Worm (Caenorhabditis elegans) whole organism, L1 larva: ENCODE results near the gene math-13.

Source experiments
- aha-1 ChIP-seq: fragments of 150-350 bp; optimal IDR thresholded peaks from 2 replicates; lab custom pipeline; 2014; ENCODE audit warnings: missing biosample characterization, missing genetic modification characterization
- elt-2 ChIP-seq: sonication (generic microtip); optimal IDR thresholded peaks from 2 replicates; lab custom pipeline; 2016; ENCODE audit warnings: missing genetic modification characterization, mild to moderate bottlenecking, inconsistent platforms, missing compliant biosample characterization, missing genetic modification reagents
- nhr-20 ChIP-seq: sonication (generic microtip); optimal IDR thresholded peaks from 2 replicates; lab custom pipeline; 2016; ENCODE audit warnings: mild to moderate bottlenecking, missing genetic modification characterization, missing compliant biosample characterization

DNA sequence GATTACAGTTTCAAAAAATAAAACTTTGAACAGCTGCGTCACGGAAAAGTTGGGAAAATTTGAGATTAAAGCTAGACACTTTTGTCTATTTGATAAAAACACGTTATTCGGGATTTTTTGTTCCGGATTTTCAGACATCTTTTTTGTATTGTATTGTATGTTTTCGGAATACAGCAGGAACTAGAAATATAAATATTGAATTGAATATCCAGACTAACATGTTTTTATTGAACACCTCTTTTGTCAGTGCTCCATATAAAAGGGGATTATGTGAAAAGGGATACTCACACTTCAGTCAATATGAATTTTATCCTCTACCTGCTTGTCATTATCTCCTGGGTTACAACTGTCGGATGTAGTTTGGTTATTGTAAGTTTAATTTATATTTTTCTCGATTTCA, 18.2 kb downstream of the math-13 start, which contains the start of gene C16C4.1:
- TF ChIP-seq elt-2 (no peak), aha-1 (tag; lab: Kevin White, UChicago) (no peak), nhr-20 (tag; lab: Kevin White, UChicago) (no peak)
